Fruit fly (Drosophila melanogaster) whole organism, prepupa: ENCODE measurements around the gene CG33700.

ENCODE experiments used
- Blimp-1 ChIP-seq: fragments of 200-800 bp; sonication (Bioruptor generic); optimal IDR thresholded peaks from 3 replicates; lab custom pipeline; 2017; ENCODE audit warnings: missing biosample characterization, missing genetic modification characterization, mild to moderate bottlenecking, moderate library complexity, missing genetic modification reagents
- CG10631 ChIP-seq: fragments of 200-800 bp; sonication (Bioruptor generic); optimal IDR thresholded peaks from 2 replicates; lab custom pipeline; 2016; ENCODE audit warnings: missing biosample characterization, missing genetic modification characterization
- CG10669 ChIP-seq: fragments of 200-800 bp; sonication (Bioruptor generic); optimal IDR thresholded peaks from 3 replicates; lab custom pipeline; 2018; ENCODE audit warnings: missing biosample characterization, mild to moderate bottlenecking, missing genetic modification characterization, moderate library complexity
- CG11294 ChIP-seq: fragments of 200-800 bp; sonication (Bioruptor generic); IDR thresholded peaks from 2 replicates; pipeline ENCODE4 v1.3.6; 2022; ENCODE audit warnings: missing biosample characterization, missing genetic modification characterization
- CG11902 ChIP-seq: fragments of 200-800 bp; sonication (Bioruptor generic); optimal IDR thresholded peaks from 3 replicates; lab custom pipeline; 2016; ENCODE audit warnings: missing biosample characterization, missing genetic modification characterization
- CG15336 ChIP-seq: fragments of 200-800 bp; sonication (Bioruptor generic); IDR thresholded peaks from 2 replicates; pipeline ENCODE4 v1.3.6; 2022; ENCODE audit warnings: missing biosample characterization, missing genetic modification characterization
- CG1621 ChIP-seq: fragments of 200-800 bp; sonication (Bioruptor generic); optimal IDR thresholded peaks from 3 replicates; lab custom pipeline; 2018; ENCODE audit warnings: missing biosample characterization, mild to moderate bottlenecking, missing genetic modification characterization
- CG16779 ChIP-seq: fragments of 200-800 bp; sonication (Bioruptor generic); optimal IDR thresholded peaks from 3 replicates; lab custom pipeline; 2017; ENCODE audit warnings: missing biosample characterization, mild to moderate bottlenecking, missing genetic modification characterization
- CG31627 ChIP-seq: fragments of 200-800 bp; sonication (Bioruptor generic); optimal IDR thresholded peaks from 3 replicates; lab custom pipeline; 2016; ENCODE audit warnings: missing biosample characterization, missing genetic modification characterization
- CG32006 ChIP-seq: fragments of 200-800 bp; sonication (Bioruptor generic); optimal IDR thresholded peaks from 3 replicates; lab custom pipeline; 2017; ENCODE audit warnings: missing biosample characterization, mild to moderate bottlenecking, missing genetic modification characterization
- CG34406 ChIP-seq: fragments of 200-800 bp; sonication (Bioruptor generic); optimal IDR thresholded peaks from 3 replicates; lab custom pipeline; 2016; ENCODE audit warnings: missing biosample characterization, missing genetic modification characterization
- CG3919 ChIP-seq: fragments of 200-800 bp; sonication (Bioruptor generic); optimal IDR thresholded peaks from 3 replicates; lab custom pipeline; 2016; ENCODE audit warnings: missing biosample characterization, missing genetic modification characterization
- CG4318 ChIP-seq: fragments of 200-800 bp; sonication (Bioruptor generic); optimal IDR thresholded peaks from 3 replicates; lab custom pipeline; 2017; ENCODE audit warnings: missing biosample characterization, mild to moderate bottlenecking, missing genetic modification characterization
- CG6163 ChIP-seq: fragments of 200-800 bp; sonication (Bioruptor generic); IDR thresholded peaks from 3 replicates; pipeline ENCODE4 v1.3.6; 2022; ENCODE audit warnings: missing biosample characterization, missing genetic modification characterization
- CG6276 ChIP-seq: fragments of 200-800 bp; sonication (Bioruptor generic); optimal IDR thresholded peaks from 2 replicates; lab custom pipeline; 2017; ENCODE audit warnings: missing biosample characterization, mild to moderate bottlenecking, missing genetic modification characterization
- CG6808 ChIP-seq: fragments of 200-800 bp; sonication (Bioruptor generic); optimal IDR thresholded peaks from 3 replicates; lab custom pipeline; 2017; ENCODE audit warnings: missing biosample characterization, missing genetic modification characterization, mild to moderate bottlenecking, moderate library complexity, missing genetic modification reagents
- CG6854 ChIP-seq: fragments of 200-800 bp; sonication (Bioruptor generic); optimal IDR thresholded peaks from 2 replicates; lab custom pipeline; 2017; ENCODE audit warnings: missing biosample characterization, mild to moderate bottlenecking, missing genetic modification characterization
- CG7368 ChIP-seq: fragments of 200-800 bp; sonication (Bioruptor generic); optimal IDR thresholded peaks from 3 replicates; lab custom pipeline; 2016; ENCODE audit warnings: missing biosample characterization, missing genetic modification characterization
- CG8119 ChIP-seq: fragments of 200-800 bp; sonication (Bioruptor generic); IDR thresholded peaks from 3 replicates; pipeline ENCODE4 v1.3.6; 2022; ENCODE audit warnings: missing biosample characterization, missing genetic modification characterization
- CG8319 ChIP-seq: fragments of 200-800 bp; sonication (Bioruptor generic); optimal IDR thresholded peaks from 3 replicates; lab custom pipeline; 2016; ENCODE audit warnings: missing biosample characterization, missing genetic modification characterization
- CG8632 ChIP-seq: fragments of 200-800 bp; sonication (Bioruptor generic); optimal IDR thresholded peaks from 3 replicates; lab custom pipeline; 2016; ENCODE audit warnings: missing biosample characterization, missing genetic modification characterization
- CG9139 ChIP-seq: fragments of 200-800 bp; sonication (Bioruptor generic); optimal IDR thresholded peaks from 3 replicates; lab custom pipeline; 2017; ENCODE audit warnings: missing biosample characterization, mild to moderate bottlenecking, missing genetic modification characterization
- Eip75B ChIP-seq: fragments of 200-800 bp; sonication (Bioruptor generic); optimal IDR thresholded peaks from 3 replicates; lab custom pipeline; 2016; ENCODE audit warnings: missing biosample characterization, missing genetic modification characterization
- Eip78C ChIP-seq: fragments of 200-800 bp; sonication (Bioruptor generic); peaks from one replicate; lab custom pipeline; 2016; ENCODE audit warnings: missing biosample characterization, missing genetic modification characterization
- Eip93F ChIP-seq: fragments of 200-800 bp; sonication (Bioruptor generic); optimal IDR thresholded peaks from 2 replicates; lab custom pipeline; 2016; ENCODE audit warnings: missing biosample characterization, mild to moderate bottlenecking, missing genetic modification characterization
- Ets21C ChIP-seq: fragments of 200-800 bp; sonication (Bioruptor generic); optimal IDR thresholded peaks from 3 replicates; lab custom pipeline; 2016; ENCODE audit warnings: missing biosample characterization, missing genetic modification characterization
- Ets96B ChIP-seq: fragments of 200-800 bp; optimal IDR thresholded peaks from 2 replicates; lab custom pipeline; 2019; ENCODE audit warnings: missing biosample characterization, mild to moderate bottlenecking, missing genetic modification characterization, moderate library complexity
- Gug ChIP-seq: fragments of 200-800 bp; sonication (Bioruptor generic); IDR thresholded peaks from 2 replicates; pipeline ENCODE4 v1.3.6; 2022; ENCODE audit warnings: missing biosample characterization, missing genetic modification characterization
- Hr38 ChIP-seq: sonication (Bioruptor generic); optimal IDR thresholded peaks from 2 replicates; lab custom pipeline; 2016; ENCODE audit warnings: missing biosample characterization, missing genetic modification characterization
- Hr39 ChIP-seq: fragments of 200-800 bp; sonication (Bioruptor generic); optimal IDR thresholded peaks from 2 replicates; lab custom pipeline; 2016; ENCODE audit warnings: missing biosample characterization, missing genetic modification characterization
- Hr4 ChIP-seq: fragments of 200-800 bp; sonication (Bioruptor generic); optimal IDR thresholded peaks from 3 replicates; lab custom pipeline; 2016; ENCODE audit warnings: missing biosample characterization, missing genetic modification characterization
- Lpt ChIP-seq: fragments of 200-800 bp; sonication (Bioruptor generic); optimal IDR thresholded peaks from 3 replicates; lab custom pipeline; 2016; ENCODE audit warnings: missing biosample characterization, missing genetic modification characterization
- Met ChIP-seq: fragments of 200-800 bp; sonication (Bioruptor generic); optimal IDR thresholded peaks from 3 replicates; lab custom pipeline; 2016; ENCODE audit warnings: missing biosample characterization, missing genetic modification characterization
- Smox ChIP-seq: fragments of 200-800 bp; sonication (Bioruptor generic); optimal IDR thresholded peaks from 3 replicates; lab custom pipeline; 2016; ENCODE audit warnings: missing biosample characterization, missing genetic modification characterization
- Sox102F ChIP-seq: fragments of 200-800 bp; sonication (Bioruptor generic); optimal IDR thresholded peaks from 2 replicates; lab custom pipeline; 2016; ENCODE audit warnings: missing biosample characterization, mild to moderate bottlenecking, missing genetic modification characterization
- Sox14 ChIP-seq: fragments of 200-800 bp; sonication (Bioruptor generic); optimal IDR thresholded peaks from 3 replicates; lab custom pipeline; 2016; ENCODE audit warnings: missing biosample characterization, missing genetic modification characterization
- achi ChIP-seq: fragments of 200-800 bp; sonication (Bioruptor generic); optimal IDR thresholded peaks from 3 replicates; lab custom pipeline; 2016; ENCODE audit warnings: missing biosample characterization, missing genetic modification characterization
- cyc ChIP-seq: fragments of 200-800 bp; sonication (Bioruptor generic); optimal IDR thresholded peaks from 3 replicates; lab custom pipeline; 2016; ENCODE audit warnings: missing biosample characterization, missing genetic modification characterization
- dac ChIP-seq: fragments of 200-800 bp; sonication (Bioruptor generic); optimal IDR thresholded peaks from 2 replicates; lab custom pipeline; 2017; ENCODE audit warnings: missing biosample characterization, mild to moderate bottlenecking, missing genetic modification characterization
- dsx ChIP-seq: fragments of 200-800 bp; optimal IDR thresholded peaks from 3 replicates; lab custom pipeline; 2019; ENCODE audit warnings: missing biosample characterization, mild to moderate bottlenecking, missing genetic modification characterization, moderate library complexity; ENCODE audit not compliant: poor library complexity, severe bottlenecking
- eg ChIP-seq: fragments of 200-800 bp; sonication (Bioruptor generic); IDR thresholded peaks from 3 replicates; pipeline ENCODE4 v1.3.6; 2022; ENCODE audit warnings: missing biosample characterization, missing genetic modification characterization
- esn ChIP-seq: fragments of 200-800 bp; sonication (Bioruptor generic); optimal IDR thresholded peaks from 2 replicates; lab custom pipeline; 2016; ENCODE audit warnings: missing biosample characterization, mild to moderate bottlenecking, missing genetic modification characterization, moderate library complexity
- fd59A ChIP-seq: fragments of 200-800 bp; sonication (Bioruptor generic); optimal IDR thresholded peaks from 2 replicates; lab custom pipeline; 2017; ENCODE audit warnings: missing biosample characterization, mild to moderate bottlenecking, missing genetic modification characterization, missing genetic modification reagents
- fd85E ChIP-seq: fragments of 200-800 bp; sonication (Bioruptor generic); optimal IDR thresholded peaks from 3 replicates; lab custom pipeline; 2016; ENCODE audit warnings: missing biosample characterization, missing genetic modification characterization
- fkh ChIP-seq: fragments of 200-800 bp; sonication (Bioruptor generic); optimal IDR thresholded peaks from 3 replicates; lab custom pipeline; 2017; ENCODE audit warnings: missing biosample characterization, mild to moderate bottlenecking, missing genetic modification characterization, moderate library complexity
- lz ChIP-seq: fragments of 200-800 bp; sonication (Bioruptor generic); optimal IDR thresholded peaks from 3 replicates; lab custom pipeline; 2016; ENCODE audit warnings: missing biosample characterization, missing genetic modification characterization
- net ChIP-seq: fragments of 200-800 bp; sonication (Bioruptor generic); optimal IDR thresholded peaks from 3 replicates; lab custom pipeline; 2016; ENCODE audit warnings: missing biosample characterization, missing genetic modification characterization
- pdm3 ChIP-seq: fragments of 200-800 bp; sonication (Bioruptor generic); optimal IDR thresholded peaks from 3 replicates; lab custom pipeline; 2016; ENCODE audit warnings: missing biosample characterization, missing genetic modification characterization
- salr ChIP-seq, 2 experiments: fragments of 200-800 bp; sonication (Bioruptor generic); optimal IDR thresholded peaks; 3 replicates each; lab custom pipeline; 2016 to 2018; ENCODE audit warnings: missing biosample characterization in 2 of 2, missing genetic modification characterization in 2 of 2, mild to moderate bottlenecking in 1 of 2
- spab ChIP-seq: fragments of 200-800 bp; sonication (Bioruptor generic); optimal IDR thresholded peaks from 2 replicates; lab custom pipeline; 2017; ENCODE audit warnings: missing biosample characterization, mild to moderate bottlenecking, missing genetic modification characterization, missing genetic modification reagents
- ss ChIP-seq, 2 experiments: fragments of 200-800 bp; sonication (Bioruptor generic); optimal IDR thresholded peaks; 2 replicates in 1 of 2; 3 replicates in 1 of 2; lab custom pipeline; 2017 to 2018; ENCODE audit warnings: mild to moderate bottlenecking in 2 of 2, missing biosample characterization in 2 of 2, missing genetic modification characterization in 2 of 2, moderate library complexity in 1 of 2
- svp ChIP-seq: fragments of 200-800 bp; sonication (Bioruptor generic); peaks from one replicate; lab custom pipeline; 2016; ENCODE audit warnings: missing biosample characterization, missing genetic modification characterization
- topi ChIP-seq: fragments of 200-800 bp; sonication (Bioruptor generic); optimal IDR thresholded peaks from 3 replicates; lab custom pipeline; 2016; ENCODE audit warnings: missing biosample characterization, missing genetic modification characterization

Gene CG33700

dm6 chr3L:9569849-9570248 lies 44.5 kb upstream of the CG33700 start:
- TF ChIP-seq salr (GFP tag; optimal IDR thresholded peaks at IDR 0.05; lab: Kevin White, UChicago) (no peak), CG32006 (GFP tag; lab: Kevin White, UChicago) (peak; percentile 59), Eip75B (GFP tag; lab: Kevin White, UChicago) (no peak), CG6854 (GFP tag; lab: Kevin White, UChicago) (no peak), Blimp-1 (GFP tag; lab: Kevin White, UChicago) (no peak), spab (GFP tag; lab: Kevin White, UChicago) (no peak), CG7368 (GFP tag; lab: Kevin White, UChicago) (no peak), Gug (GFP tag; lab: Robert Waterston, UW) (no peak), Hr4 (GFP tag; lab: Kevin White, UChicago) (peak; percentile 42), CG6276 (GFP tag; lab: Kevin White, UChicago) (no peak), fkh (GFP tag; lab: Kevin White, UChicago) (no peak), Hr38 (GFP tag; lab: Kevin White, UChicago) (no peak), fd59A (no peak), CG11902 (no peak), CG15336 (peak; percentile 65), pdm3 (GFP tag; lab: Kevin White, UChicago) (no peak), CG11294 (GFP tag; lab: Robert Waterston, UW) (no peak), Sox14 (no peak), Smox (GFP tag; lab: Kevin White, UChicago) (no peak), Met (GFP tag; lab: Kevin White, UChicago) (no peak), eg (GFP tag; lab: Robert Waterston, UW) (peak; percentile 57; the same call in 1 of the 3 replicates), Eip78C (GFP tag; lab: Kevin White, UChicago) (peak; percentile 13), net (no peak), Eip93F (GFP tag; lab: Kevin White, UChicago) (no peak), CG6808 (GFP tag; lab: Kevin White, UChicago) (no peak), Ets96B (tag; lab: Kevin White, UChicago) (no peak), svp (GFP tag; lab: Kevin White, UChicago) (no peak), CG1621 (no peak), CG6163 (GFP tag; lab: Robert Waterston, UW) (no peak), achi (GFP tag; lab: Kevin White, UChicago) (no peak), ss (GFP tag; optimal IDR thresholded peaks at IDR 0.05; lab: Kevin White, UChicago) (no peak), Hr39 (GFP tag; lab: Kevin White, UChicago) (no peak), CG10669 (GFP tag; lab: Kevin White, UChicago) (no peak), topi (GFP tag; lab: Kevin White, UChicago) (no peak), CG8119 (GFP tag; lab: Robert Waterston, UW) (peak; percentile 24; the same call in 2 of the 3 replicates), CG31627 (no peak), lz (GFP tag; lab: Kevin White, UChicago) (no peak), dsx (no peak), fd85E (no peak), CG3919 (GFP tag; lab: Kevin White, UChicago) (no peak), cyc (GFP tag; lab: Kevin White, UChicago) (no peak), Lpt (GFP tag; lab: Kevin White, UChicago) (no peak), esn (no peak), CG4318 (GFP tag; lab: Kevin White, UChicago) (peak; percentile 9), CG16779 (tag; lab: Kevin White, UChicago) (no peak), Ets21C (GFP tag; lab: Kevin White, UChicago) (no peak), CG9139 (GFP tag; lab: Kevin White, UChicago) (no peak), CG34406 (GFP tag; lab: Kevin White, UChicago) (no peak), CG8319 (no peak), CG8632 (GFP tag; lab: Kevin White, UChicago) (no peak), dac (GFP tag; lab: Kevin White, UChicago) (no peak), Sox102F (GFP tag; lab: Kevin White, UChicago) (no peak), CG10631 (GFP tag; lab: Kevin White, UChicago) (no peak)
